Worm (Caenorhabditis elegans) whole organism, L4 larva: ENCODE results near the gene T04C12.1.
A peak's percentile ranks its signal among the peaks of the same experiment; 100 is the strongest.

Experiments used
- D1046.2 ChIP-seq: fragments of 200-800 bp; sonication (Bioruptor generic); IDR thresholded peaks from 2 replicates; pipeline ENCODE4 v1.3.6; 2022; ENCODE audit warnings: missing genetic modification characterization, missing compliant biosample characterization
- F10B5.3 ChIP-seq: sonication (generic microtip); optimal IDR thresholded peaks from 2 replicates; lab custom pipeline; 2016; ENCODE audit warnings: mild to moderate bottlenecking, missing genetic modification characterization, missing compliant biosample characterization
- T20F7.1 ChIP-seq: fragments of 200-800 bp; sonication (Bioruptor generic); optimal IDR thresholded peaks from 2 replicates; lab custom pipeline; 2018; ENCODE audit warnings: mild to moderate bottlenecking, missing genetic modification characterization, missing compliant biosample characterization
- T26A8.4 ChIP-seq: fragments of 200-800 bp; sonication (Bioruptor generic); IDR thresholded peaks from 2 replicates; pipeline ENCODE4 v1.3.6; 2022; ENCODE audit warnings: missing genetic modification characterization, missing compliant biosample characterization
- Y105C5A.15 ChIP-seq: fragments of 200-800 bp; sonication (Bioruptor generic); IDR thresholded peaks from 2 replicates; pipeline ENCODE4 v1.3.6; 2022; ENCODE audit warnings: missing genetic modification characterization, missing compliant biosample characterization
- Y5F2A.4 ChIP-seq: fragments of 200-800 bp; sonication (Bioruptor generic); optimal IDR thresholded peaks from 2 replicates; lab custom pipeline; 2018; ENCODE audit warnings: mild to moderate bottlenecking, missing genetic modification characterization, missing compliant biosample characterization
- Y75B8A.6 ChIP-seq: fragments of 200-800 bp; sonication (Bioruptor generic); IDR thresholded peaks from 2 replicates; pipeline ENCODE4 v1.3.6; 2022; ENCODE audit warnings: missing genetic modification reagents, missing genetic modification characterization, missing compliant biosample characterization
- ZK337.2 ChIP-seq: fragments of 200-800 bp; sonication (Bioruptor generic); IDR thresholded peaks from 2 replicates; pipeline ENCODE4 v1.3.6; 2022; ENCODE audit warnings: missing genetic modification reagents, missing genetic modification characterization, missing compliant biosample characterization
- ZK546.5 ChIP-seq, 2 experiments: sonication (generic microtip); optimal IDR thresholded peaks; 2 replicates each; lab custom pipeline; 2017; ENCODE audit warnings: missing biosample characterization in 2 of 2, missing genetic modification characterization in 2 of 2
- aha-1 ChIP-seq: fragments of 150-350 bp; peaks from one replicate; lab custom pipeline; 2014; ENCODE audit warnings: missing biosample characterization, missing genetic modification characterization
- ceh-20 ChIP-seq: fragments of 200-800 bp; sonication (Bioruptor generic); IDR thresholded peaks from 2 replicates; pipeline ENCODE4 v1.3.6; 2022; ENCODE audit warnings: missing genetic modification reagents, missing genetic modification characterization, missing compliant biosample characterization
- ceh-32 ChIP-seq: sonication (generic microtip); optimal IDR thresholded peaks from 2 replicates; lab custom pipeline; 2016; ENCODE audit warnings: mild to moderate bottlenecking, missing genetic modification characterization, missing compliant biosample characterization; ENCODE audit not compliant: poor library complexity
- ceh-44 ChIP-seq: fragments of 200-800 bp; sonication (Bioruptor generic); IDR thresholded peaks from 2 replicates; pipeline ENCODE4 v1.3.6; 2022; ENCODE audit warnings: missing genetic modification reagents, missing genetic modification characterization, missing compliant biosample characterization
- ceh-62 ChIP-seq: sonication (generic microtip); optimal IDR thresholded peaks from 2 replicates; lab custom pipeline; 2017; ENCODE audit warnings: missing biosample characterization, missing genetic modification characterization
- ceh-82 ChIP-seq: sonication (generic microtip); optimal IDR thresholded peaks from 2 replicates; lab custom pipeline; 2017; ENCODE audit warnings: missing biosample characterization, missing genetic modification characterization
- ctbp-1 ChIP-seq: fragments of 200-800 bp; sonication (Bioruptor generic); IDR thresholded peaks from 2 replicates; pipeline ENCODE4 v1.3.6; 2022; ENCODE audit warnings: missing genetic modification reagents, missing genetic modification characterization, missing compliant biosample characterization
- daf-16 ChIP-seq, 3 experiments: sonication (generic microtip); optimal IDR thresholded peaks; 2 replicates each; lab custom pipeline; 2016 to 2017; ENCODE audit warnings: missing genetic modification characterization in 3 of 3, missing genetic modification reagents in 3 of 3, mild to moderate bottlenecking in 2 of 3, missing compliant biosample characterization in 2 of 3, missing biosample characterization in 1 of 3, moderate library complexity in 1 of 3
- dmd-8 ChIP-seq: fragments of 200-800 bp; sonication (Bioruptor generic); IDR thresholded peaks from 2 replicates; pipeline ENCODE4 v1.3.6; 2022; ENCODE audit warnings: missing genetic modification characterization, missing compliant biosample characterization
- egl-27 ChIP-seq: sonication (generic microtip); optimal IDR thresholded peaks from 3 replicates; lab custom pipeline; 2017; ENCODE audit warnings: missing biosample characterization, missing genetic modification reagents, missing genetic modification characterization
- gei-8 ChIP-seq: fragments of 200-800 bp; sonication (Bioruptor generic); optimal IDR thresholded peaks from 2 replicates; lab custom pipeline; 2018; ENCODE audit warnings: mild to moderate bottlenecking, missing genetic modification characterization, missing compliant biosample characterization
- hif-1 ChIP-seq, 2 experiments: sonication (generic microtip); optimal IDR thresholded peaks; 2 replicates each; lab custom pipeline; 2016 to 2017; ENCODE audit warnings: missing compliant biosample characterization in 2 of 2, missing genetic modification characterization in 2 of 2, missing genetic modification reagents in 2 of 2, missing genotype in 2 of 2, mild to moderate bottlenecking in 1 of 2
- hlh-11 ChIP-seq: fragments of 200-800 bp; sonication (Bioruptor generic); optimal IDR thresholded peaks from 2 replicates; lab custom pipeline; 2018; ENCODE audit warnings: mild to moderate bottlenecking, missing genetic modification characterization, missing compliant biosample characterization
- hlh-30 ChIP-seq: sonication (generic microtip); optimal IDR thresholded peaks from 2 replicates; lab custom pipeline; 2017; ENCODE audit warnings: antibody characterized with exemption, mild to moderate bottlenecking, missing genetic modification characterization, missing compliant biosample characterization; ENCODE audit not compliant: insufficient read depth
- hmg-1.1 ChIP-seq: fragments of 200-800 bp; sonication (Bioruptor generic); IDR thresholded peaks from 2 replicates; pipeline ENCODE4 v1.3.6; 2022; ENCODE audit warnings: missing genetic modification reagents, missing genetic modification characterization, missing compliant biosample characterization
- jun-1 ChIP-seq: fragments of 150-350 bp; optimal IDR thresholded peaks from 2 replicates; lab custom pipeline; 2014; ENCODE audit warnings: missing biosample characterization, missing genetic modification reagents, missing genetic modification characterization
- lim-7 ChIP-seq: fragments of 200-800 bp; sonication (Bioruptor generic); IDR thresholded peaks from 2 replicates; pipeline ENCODE4 v1.3.6; 2022; ENCODE audit warnings: missing genetic modification characterization, missing compliant biosample characterization
- lin-1 ChIP-seq: fragments of 200-800 bp; sonication (Bioruptor generic); IDR thresholded peaks from 2 replicates; pipeline ENCODE4 v1.3.6; 2022; ENCODE audit warnings: missing genetic modification reagents, missing genetic modification characterization, missing compliant biosample characterization
- lin-15B ChIP-seq: fragments of 150-350 bp; sonication (generic microtip); optimal IDR thresholded peaks from 3 replicates; lab custom pipeline; 2014; ENCODE audit warnings: missing biosample characterization, missing genetic modification characterization
- lin-38 ChIP-seq: fragments of 200-800 bp; sonication (Bioruptor generic); IDR thresholded peaks from 2 replicates; pipeline ENCODE4 v1.3.6; 2022; ENCODE audit warnings: missing genetic modification reagents, missing genetic modification characterization, missing compliant biosample characterization
- lin-39 ChIP-seq: fragments of 150-350 bp; optimal IDR thresholded peaks from 2 replicates; lab custom pipeline; 2014; ENCODE audit warnings: missing biosample characterization, missing genetic modification reagents, missing genetic modification characterization
- lir-3 ChIP-seq: sonication (generic microtip); optimal IDR thresholded peaks from 2 replicates; lab custom pipeline; 2016; ENCODE audit warnings: mild to moderate bottlenecking, missing genetic modification characterization, missing compliant biosample characterization
- mep-1 ChIP-seq: fragments of 150-350 bp; sonication (generic microtip); optimal IDR thresholded peaks from 3 replicates; lab custom pipeline; 2014; ENCODE audit warnings: missing biosample characterization, missing genetic modification characterization
- mxl-2 ChIP-seq: fragments of 200-800 bp; sonication (Bioruptor generic); conservative IDR thresholded peaks from 2 replicates; pipeline ENCODE4 v1.3.6; 2022; ENCODE audit warnings: missing genetic modification reagents, missing genetic modification characterization, missing compliant biosample characterization
- mxl-3 ChIP-seq: fragments of 200-800 bp; sonication (Bioruptor generic); optimal IDR thresholded peaks from 2 replicates; lab custom pipeline; 2018; ENCODE audit warnings: mild to moderate bottlenecking, missing genetic modification characterization, missing compliant biosample characterization
- nhr-10 ChIP-seq: fragments of 150-350 bp; optimal IDR thresholded peaks from 2 replicates; lab custom pipeline; 2014; ENCODE audit warnings: missing biosample characterization, missing genetic modification characterization
- nhr-111 ChIP-seq: fragments of 200-800 bp; sonication (Bioruptor generic); optimal IDR thresholded peaks from 2 replicates; lab custom pipeline; 2018; ENCODE audit warnings: mild to moderate bottlenecking, missing genetic modification characterization, missing compliant biosample characterization
- nhr-25 ChIP-seq: sonication (generic microtip); optimal IDR thresholded peaks from 2 replicates; lab custom pipeline; 2017; ENCODE audit warnings: missing genetic modification characterization, mild to moderate bottlenecking, missing compliant biosample characterization, antibody characterized with exemption, moderate library complexity, borderline replicate concordance; ENCODE audit not compliant: insufficient read depth
- nhr-28 ChIP-seq: fragments of 150-350 bp; optimal IDR thresholded peaks from 2 replicates; lab custom pipeline; 2014; ENCODE audit warnings: missing biosample characterization, missing genetic modification characterization
- nhr-41 ChIP-seq: fragments of 200-800 bp; sonication (Bioruptor generic); IDR thresholded peaks from 2 replicates; pipeline ENCODE4 v1.3.6; 2022; ENCODE audit warnings: missing genetic modification reagents, missing genetic modification characterization, missing compliant biosample characterization
- nhr-42 ChIP-seq: fragments of 200-800 bp; sonication (Bioruptor generic); IDR thresholded peaks from 2 replicates; pipeline ENCODE4 v1.3.6; 2022; ENCODE audit warnings: missing genetic modification characterization, missing compliant biosample characterization
- nhr-6 ChIP-seq: fragments of 150-350 bp; optimal IDR thresholded peaks from 2 replicates; lab custom pipeline; 2014; ENCODE audit warnings: missing biosample characterization, missing genetic modification characterization
- php-3 ChIP-seq: fragments of 200-800 bp; sonication (Bioruptor generic); IDR thresholded peaks from 2 replicates; pipeline ENCODE4 v1.3.6; 2022; ENCODE audit warnings: missing genetic modification reagents, missing genetic modification characterization, missing compliant biosample characterization
- pqm-1 ChIP-seq: sonication (generic microtip); optimal IDR thresholded peaks from 2 replicates; lab custom pipeline; 2017; ENCODE audit warnings: missing biosample characterization, missing genetic modification characterization
- saeg-2 ChIP-seq: fragments of 200-800 bp; sonication (Bioruptor generic); IDR thresholded peaks from 2 replicates; pipeline ENCODE4 v1.3.6; 2022; ENCODE audit warnings: missing genetic modification reagents, missing genetic modification characterization, missing compliant biosample characterization
- set-16 ChIP-seq: fragments of 200-800 bp; sonication (Bioruptor generic); IDR thresholded peaks from 2 replicates; pipeline ENCODE4 v1.3.6; 2022; ENCODE audit warnings: missing genetic modification reagents, missing genetic modification characterization, missing compliant biosample characterization
- skn-1 ChIP-seq: fragments of 150-350 bp; optimal IDR thresholded peaks from 2 replicates; lab custom pipeline; 2014; ENCODE audit warnings: missing biosample characterization, missing genetic modification characterization
- spr-1 ChIP-seq: sonication (generic microtip); optimal IDR thresholded peaks from 2 replicates; lab custom pipeline; 2016; ENCODE audit warnings: mild to moderate bottlenecking, missing genetic modification characterization, missing compliant biosample characterization
- unc-39 ChIP-seq: sonication (generic microtip); optimal IDR thresholded peaks from 2 replicates; lab custom pipeline; 2017; ENCODE audit warnings: missing biosample characterization, missing genetic modification characterization
- unc-62 ChIP-seq, 3 experiments: fragments of 150-350 bp in 1 of 3; sonication (generic microtip); optimal IDR thresholded peaks in 2 of 3; peaks in 1 of 3; 1 replicate in 1 of 3; 2 replicates in 2 of 3; lab custom pipeline; 2014 to 2017; ENCODE audit warnings: missing biosample characterization in 3 of 3, missing genetic modification characterization in 3 of 3, missing genetic modification reagents in 3 of 3, missing genotype in 1 of 3
- zag-1 ChIP-seq: fragments of 150-350 bp; optimal IDR thresholded peaks from 2 replicates; lab custom pipeline; 2014; ENCODE audit warnings: missing biosample characterization, missing genetic modification characterization
- zip-2 ChIP-seq: fragments of 150-350 bp; optimal IDR thresholded peaks from 2 replicates; lab custom pipeline; 2014; ENCODE audit warnings: missing biosample characterization, missing genetic modification characterization
- ztf-7 ChIP-seq: fragments of 150-350 bp; optimal IDR thresholded peaks from 2 replicates; lab custom pipeline; 2014; ENCODE audit warnings: missing biosample characterization, missing genetic modification characterization

The T04C12.1 gene

DNA sequence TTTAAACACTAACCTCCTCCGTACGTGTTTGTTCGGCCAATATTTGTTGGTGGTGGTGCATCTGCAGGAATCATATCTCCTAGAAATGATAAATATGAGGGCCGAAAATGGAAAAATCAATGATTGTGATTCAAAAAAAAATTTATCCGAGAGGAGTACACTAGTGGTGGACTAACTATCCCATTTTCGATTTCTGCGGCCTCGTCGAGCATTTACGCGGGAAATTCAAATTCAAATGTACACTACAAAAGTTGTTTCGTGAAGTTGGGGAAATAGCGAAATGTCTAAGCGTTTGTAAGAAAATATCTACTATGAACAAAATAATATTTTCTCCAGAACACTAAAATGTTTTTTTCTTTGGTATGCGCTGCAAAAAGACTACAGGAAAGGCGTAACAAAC, 29.8 kb downstream of the T04C12.1 start:
- no peak for TF ChIP-seq F10B5.3 (tag; lab: Kevin White, UChicago)
- no peak for TF ChIP-seq lir-3
- no peak for TF ChIP-seq egl-27
- no peak for TF ChIP-seq ceh-20 (GFP tag; lab: Robert Waterston, UW)
- TF ChIP-seq mxl-2 (GFP tag; lab: Robert Waterston, UW): no peak
- no peak for TF ChIP-seq pqm-1
- no peak for TF ChIP-seq ctbp-1 (GFP tag; lab: Robert Waterston, UW)
- no peak for TF ChIP-seq set-16 (GFP tag; lab: Robert Waterston, UW)
- no peak for TF ChIP-seq aha-1 (tag; lab: Kevin White, UChicago)
- TF ChIP-seq mxl-3: peak; percentile 6
- TF ChIP-seq hlh-30 (tag; lab: Kevin White, UChicago): peak; percentile 14
- TF ChIP-seq dmd-8 (GFP tag; lab: Robert Waterston, UW): no peak
- TF ChIP-seq nhr-6: peak; percentile 46
- TF ChIP-seq T20F7.1 (GFP tag; lab: Kevin White, UChicago): peak; percentile 42
- TF ChIP-seq unc-62 (GFP tag; optimal IDR thresholded peaks at IDR 0.05 in 1 of 2; lab: Kevin White, UChicago): no peak
- TF ChIP-seq unc-62 (tag; optimal IDR thresholded peaks at IDR 0.05; lab: Kevin White, UChicago): no peak
- TF ChIP-seq Y5F2A.4 (GFP tag; lab: Kevin White, UChicago): no peak
- no peak for TF ChIP-seq nhr-10
- no peak for TF ChIP-seq saeg-2 (GFP tag; lab: Robert Waterston, UW)
- TF ChIP-seq nhr-41 (GFP tag; lab: Robert Waterston, UW): no peak
- no peak for TF ChIP-seq ceh-44 (GFP tag; lab: Robert Waterston, UW)
- TF ChIP-seq lin-38 (GFP tag; lab: Robert Waterston, UW): peak; percentile 69
- no peak for TF ChIP-seq nhr-42 (GFP tag; lab: Robert Waterston, UW)
- peak in 1 of 2 experiments; percentile 82 for TF ChIP-seq hif-1 (tag; optimal IDR thresholded peaks at IDR 0.05; lab: Kevin White, UChicago)
- no peak for TF ChIP-seq lin-15B (tag; lab: Kevin White, UChicago)
- peak; percentile 2 for TF ChIP-seq hlh-11 (tag; lab: Kevin White, UChicago)
- TF ChIP-seq php-3 (GFP tag; lab: Robert Waterston, UW): no peak
- TF ChIP-seq hmg-1.1: no peak
- no peak for TF ChIP-seq skn-1 (tag; lab: Kevin White, UChicago)
- TF ChIP-seq lin-39 (tag; lab: Kevin White, UChicago): no peak
- TF ChIP-seq T26A8.4 (GFP tag; lab: Robert Waterston, UW): no peak
- TF ChIP-seq daf-16 (GFP tag; optimal IDR thresholded peaks at IDR 0.05; lab: Kevin White, UChicago): no peak
- peak; percentile 29 for TF ChIP-seq daf-16 (tag; optimal IDR thresholded peaks at IDR 0.05; lab: Kevin White, UChicago)
- no peak for TF ChIP-seq jun-1 (tag; lab: Kevin White, UChicago)
- no peak for TF ChIP-seq nhr-111
- TF ChIP-seq ztf-7: no peak
- TF ChIP-seq ZK546.5 (tag; optimal IDR thresholded peaks at IDR 0.05; lab: Kevin White, UChicago): no peak
- TF ChIP-seq unc-39: no peak
- TF ChIP-seq D1046.2: no peak
- no peak for TF ChIP-seq ceh-32 (tag; lab: Kevin White, UChicago)
- no peak for TF ChIP-seq Y105C5A.15 (GFP tag; lab: Robert Waterston, UW)
- no peak for TF ChIP-seq gei-8 (GFP tag; lab: Kevin White, UChicago)
- TF ChIP-seq zip-2: no peak
- peak; percentile 33 for TF ChIP-seq nhr-28 (tag; lab: Kevin White, UChicago)
- no peak for TF ChIP-seq lim-7
- TF ChIP-seq spr-1 (tag; lab: Kevin White, UChicago): peak; percentile 41
- TF ChIP-seq ceh-82 (tag; lab: Kevin White, UChicago): no peak
- TF ChIP-seq Y75B8A.6 (GFP tag; lab: Robert Waterston, UW): no peak
- TF ChIP-seq ZK337.2: 0 out of 2 replicates have a peak, but pooled peaks have one; percentile 53
- TF ChIP-seq ceh-62 (tag; lab: Kevin White, UChicago): no peak
- TF ChIP-seq zag-1: no peak
- TF ChIP-seq lin-1 (GFP tag; lab: Robert Waterston, UW): no peak
- peak; percentile 24 for TF ChIP-seq mep-1 (tag; lab: Kevin White, UChicago)
- no peak for TF ChIP-seq nhr-25
